Worm (Caenorhabditis elegans) whole organism, L2 larva: ENCODE results near the gene F19D8.2.

Experiments used
- C34F6.9 ChIP-seq: fragments of 150-350 bp; optimal IDR thresholded peaks from 2 replicates; lab custom pipeline; 2014; ENCODE audit warnings: missing biosample characterization, missing genetic modification characterization
- F13H6.1 ChIP-seq: sonication (generic microtip); optimal IDR thresholded peaks from 2 replicates; lab custom pipeline; 2016; ENCODE audit warnings: missing genetic modification characterization, missing compliant biosample characterization
- R02D3.7 ChIP-seq: fragments of 150-350 bp; optimal IDR thresholded peaks from 2 replicates; lab custom pipeline; 2014; ENCODE audit warnings: missing biosample characterization, missing genetic modification characterization
- Y55F3AM.14 ChIP-seq: fragments of 200-800 bp; sonication (Bioruptor generic); optimal IDR thresholded peaks from 2 replicates; lab custom pipeline; 2018; ENCODE audit warnings: mild to moderate bottlenecking, missing genetic modification characterization, missing compliant biosample characterization
- alr-1 ChIP-seq: fragments of 150-350 bp; optimal IDR thresholded peaks from 2 replicates; lab custom pipeline; 2014; ENCODE audit warnings: missing biosample characterization, missing genetic modification characterization
- blmp-1 ChIP-seq: sonication (generic microtip); optimal IDR thresholded peaks from 2 replicates; lab custom pipeline; 2017; ENCODE audit warnings: missing genetic modification characterization, mild to moderate bottlenecking, missing compliant biosample characterization, antibody characterized with exemption, moderate library complexity; ENCODE audit not compliant: insufficient read depth
- ceh-16 ChIP-seq: fragments of 150-350 bp; optimal IDR thresholded peaks from 2 replicates; lab custom pipeline; 2014; ENCODE audit warnings: missing biosample characterization, missing genetic modification characterization
- ceh-82 ChIP-seq: fragments of 150-350 bp; optimal IDR thresholded peaks from 2 replicates; lab custom pipeline; 2014; ENCODE audit warnings: missing biosample characterization, missing genetic modification characterization
- crh-2 ChIP-seq: sonication (generic microtip); optimal IDR thresholded peaks from 2 replicates; lab custom pipeline; 2017; ENCODE audit warnings: missing biosample characterization, missing genetic modification characterization
- egl-27 ChIP-seq: sonication (generic microtip); optimal IDR thresholded peaks from 3 replicates; lab custom pipeline; 2017; ENCODE audit warnings: missing biosample characterization, missing genetic modification reagents, missing genetic modification characterization
- elt-1 ChIP-seq: fragments of 150-350 bp; optimal IDR thresholded peaks from 2 replicates; lab custom pipeline; 2014; ENCODE audit warnings: missing biosample characterization, missing genetic modification characterization
- elt-3 ChIP-seq: sonication (generic microtip); optimal IDR thresholded peaks from 2 replicates; lab custom pipeline; 2017; ENCODE audit warnings: missing biosample characterization, missing genetic modification characterization
- fos-1 ChIP-seq: fragments of 150-350 bp; optimal IDR thresholded peaks from 2 replicates; lab custom pipeline; 2014; ENCODE audit warnings: missing biosample characterization, missing genetic modification characterization
- gmeb-1 ChIP-seq: fragments of 150-350 bp; optimal IDR thresholded peaks from 2 replicates; lab custom pipeline; 2014; ENCODE audit warnings: missing biosample characterization, missing genetic modification characterization
- lin-11 ChIP-seq: fragments of 150-350 bp; sonication (generic microtip); optimal IDR thresholded peaks from 2 replicates; lab custom pipeline; 2014; ENCODE audit warnings: missing biosample characterization, missing genetic modification characterization, inconsistent platforms, mixed read lengths
- lin-39 ChIP-seq: fragments of 150-350 bp; optimal IDR thresholded peaks from 2 replicates; lab custom pipeline; 2014; ENCODE audit warnings: missing biosample characterization, missing genetic modification reagents, missing genetic modification characterization
- mab-5 ChIP-seq: fragments of 150-350 bp; optimal IDR thresholded peaks from 2 replicates; lab custom pipeline; 2014; ENCODE audit warnings: missing biosample characterization, missing genetic modification characterization
- mbf-1 ChIP-seq: sonication (generic microtip); optimal IDR thresholded peaks from 2 replicates; lab custom pipeline; 2017; ENCODE audit warnings: missing biosample characterization, missing genetic modification characterization
- mdl-1 ChIP-seq, 2 experiments: fragments of 150-350 bp in 1 of 2; sonication (generic microtip) in 1 of 2; optimal IDR thresholded peaks; 2 replicates each; lab custom pipeline; 2017; ENCODE audit warnings: missing biosample characterization in 2 of 2, missing genetic modification characterization in 2 of 2
- nhr-11 ChIP-seq: fragments of 150-350 bp; optimal IDR thresholded peaks from 2 replicates; lab custom pipeline; 2014; ENCODE audit warnings: missing biosample characterization, missing genetic modification characterization
- nhr-129 ChIP-seq: fragments of 150-350 bp; optimal IDR thresholded peaks from 2 replicates; lab custom pipeline; 2014; ENCODE audit warnings: missing biosample characterization, missing genetic modification characterization
- nhr-23 ChIP-seq: fragments of 150-350 bp; optimal IDR thresholded peaks from 2 replicates; lab custom pipeline; 2014; ENCODE audit warnings: missing biosample characterization, missing genetic modification reagents, missing genetic modification characterization
- nhr-25 ChIP-seq: fragments of 150-350 bp; sonication (generic microtip); optimal IDR thresholded peaks from 3 replicates; lab custom pipeline; 2014; ENCODE audit warnings: missing biosample characterization, missing genetic modification characterization
- nhr-6 ChIP-seq: fragments of 150-350 bp; optimal IDR thresholded peaks from 2 replicates; lab custom pipeline; 2014; ENCODE audit warnings: missing biosample characterization, missing genetic modification characterization
- peb-1 ChIP-seq: fragments of 150-350 bp; optimal IDR thresholded peaks from 2 replicates; lab custom pipeline; 2014; ENCODE audit warnings: missing biosample characterization, missing genetic modification characterization
- sma-3 ChIP-seq: sonication (generic microtip); optimal IDR thresholded peaks from 2 replicates; lab custom pipeline; 2016; ENCODE audit warnings: missing genetic modification reagents, missing genetic modification characterization, missing compliant biosample characterization
- sma-9 ChIP-seq, 2 experiments: fragments of 150-350 bp in 1 of 2; sonication (generic microtip) in 1 of 2; optimal IDR thresholded peaks; 2 replicates each; lab custom pipeline; 2014 to 2016; ENCODE audit warnings: missing genetic modification characterization in 2 of 2, mild to moderate bottlenecking in 1 of 2, missing biosample characterization in 1 of 2, missing compliant biosample characterization in 1 of 2, missing genetic modification reagents in 1 of 2, moderate library complexity in 1 of 2
- snpc-4 ChIP-seq: fragments of 150-350 bp; optimal IDR thresholded peaks from 2 replicates; lab custom pipeline; 2014; ENCODE audit warnings: missing biosample characterization, missing genetic modification characterization
- unc-39 ChIP-seq: fragments of 150-350 bp; optimal IDR thresholded peaks from 2 replicates; lab custom pipeline; 2014; ENCODE audit warnings: missing biosample characterization, missing genetic modification characterization
- unc-62 ChIP-seq: fragments of 150-350 bp; optimal IDR thresholded peaks from 2 replicates; lab custom pipeline; 2014; ENCODE audit warnings: missing biosample characterization, missing genetic modification reagents, missing genetic modification characterization
- zag-1 ChIP-seq: fragments of 150-350 bp; optimal IDR thresholded peaks from 2 replicates; lab custom pipeline; 2014; ENCODE audit warnings: missing biosample characterization, missing genetic modification characterization
- ztf-4 ChIP-seq: fragments of 150-350 bp; optimal IDR thresholded peaks from 2 replicates; lab custom pipeline; 2014; ENCODE audit warnings: missing biosample characterization, missing genetic modification characterization

The F19D8.2 gene

DNA sequence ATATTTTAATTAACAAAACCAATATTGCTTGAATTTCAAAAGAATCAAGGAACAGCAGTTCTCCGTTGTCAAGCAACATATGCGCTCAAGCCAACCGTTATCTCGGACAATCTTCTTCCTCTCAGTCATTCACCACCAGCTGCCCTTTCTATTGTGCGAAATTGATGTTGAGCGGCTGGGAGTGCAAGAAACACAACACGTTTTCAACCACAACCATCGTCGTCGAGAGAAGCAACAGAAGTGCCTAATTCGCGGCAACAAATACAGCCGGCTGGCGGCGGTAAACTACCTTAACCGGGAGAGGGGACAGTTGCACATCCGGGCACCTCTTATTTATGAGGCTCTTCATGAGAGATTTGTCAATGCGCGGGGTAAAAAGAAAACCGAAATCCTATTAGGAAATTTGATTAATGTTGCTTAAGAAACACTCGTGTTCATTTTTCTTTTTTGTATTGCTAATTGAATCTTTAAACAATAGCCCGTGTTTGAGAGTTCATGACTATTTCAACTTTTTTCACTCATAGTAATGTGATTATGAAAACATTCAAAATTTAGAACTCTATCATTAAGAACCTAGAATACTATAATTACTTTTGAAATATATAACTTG is 47.6 kb downstream of the F19D8.2 start:
- TF ChIP-seq snpc-4 (tag; lab: Kevin White, UChicago): no peak
- no peak for TF ChIP-seq alr-1 (tag; lab: Kevin White, UChicago)
- TF ChIP-seq mab-5 (tag; lab: Kevin White, UChicago): no peak
- no peak for TF ChIP-seq egl-27 (tag; lab: Kevin White, UChicago)
- no peak for TF ChIP-seq nhr-11 (tag; lab: Kevin White, UChicago)
- TF ChIP-seq blmp-1 (tag; lab: Kevin White, UChicago): no peak
- no peak for TF ChIP-seq F13H6.1 (tag; lab: Kevin White, UChicago)
- no peak for TF ChIP-seq nhr-23
- TF ChIP-seq elt-3 (tag; lab: Kevin White, UChicago): no peak
- no peak for TF ChIP-seq nhr-25 (tag; lab: Kevin White, UChicago)
- no peak for TF ChIP-seq sma-3 (GFP tag; lab: Kevin White, UChicago)
- TF ChIP-seq nhr-6 (tag; lab: Kevin White, UChicago): no peak
- TF ChIP-seq fos-1 (tag; lab: Kevin White, UChicago): no peak
- no peak for TF ChIP-seq unc-39 (tag; lab: Kevin White, UChicago)
- no peak for TF ChIP-seq elt-1 (tag; lab: Kevin White, UChicago)
- TF ChIP-seq C34F6.9 (tag; lab: Kevin White, UChicago): no peak
- no peak for TF ChIP-seq mdl-1 (tag; optimal IDR thresholded peaks at IDR 0.05; lab: Kevin White, UChicago)
- no peak for TF ChIP-seq unc-62 (GFP tag; lab: Kevin White, UChicago)
- TF ChIP-seq sma-9 (GFP tag; optimal IDR thresholded peaks at IDR 0.05; lab: Kevin White, UChicago): no peak
- TF ChIP-seq sma-9 (tag; optimal IDR thresholded peaks at IDR 0.05; lab: Kevin White, UChicago): no peak

DNA sequence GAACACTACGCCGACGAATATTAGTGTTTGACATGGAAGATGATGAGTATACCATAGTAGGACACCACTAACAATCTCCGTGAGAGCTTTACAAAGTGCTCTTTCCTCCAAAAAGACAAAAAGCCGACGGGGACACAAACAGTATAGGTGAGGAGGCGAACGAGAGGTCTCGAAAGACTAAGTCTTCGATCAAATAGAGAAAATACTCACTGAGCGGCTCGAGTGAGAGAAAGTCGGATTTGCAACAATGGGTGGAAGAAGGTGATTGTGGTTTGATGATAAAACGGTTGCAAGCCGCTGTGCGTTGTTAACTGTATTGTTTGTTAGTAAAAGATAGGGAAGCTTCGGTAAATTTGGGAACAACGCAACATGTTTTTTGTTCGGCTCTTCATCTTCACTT is 48.4 kb downstream of the F19D8.2 start, which contains the start of gene hlb-1:
TSS of gene hlb-1 (minus strand) at position 101 of the 400 bp plus-strand sequence.
- TF ChIP-seq nhr-23: no peak
- no peak for TF ChIP-seq ceh-82 (tag; lab: Kevin White, UChicago)
- TF ChIP-seq unc-62 (GFP tag; lab: Kevin White, UChicago): no peak
- no peak for TF ChIP-seq unc-39 (tag; lab: Kevin White, UChicago)
- no peak for TF ChIP-seq gmeb-1 (tag; lab: Kevin White, UChicago)
- no peak for TF ChIP-seq elt-1 (tag; lab: Kevin White, UChicago)
- TF ChIP-seq sma-9 (GFP tag; optimal IDR thresholded peaks at IDR 0.05; lab: Kevin White, UChicago): no peak
- TF ChIP-seq sma-9 (tag; optimal IDR thresholded peaks at IDR 0.05; lab: Kevin White, UChicago): no peak
- TF ChIP-seq mbf-1 (tag; lab: Kevin White, UChicago): no peak
- TF ChIP-seq fos-1 (tag; lab: Kevin White, UChicago): no peak
- TF ChIP-seq C34F6.9 (tag; lab: Kevin White, UChicago): no peak

DNA sequence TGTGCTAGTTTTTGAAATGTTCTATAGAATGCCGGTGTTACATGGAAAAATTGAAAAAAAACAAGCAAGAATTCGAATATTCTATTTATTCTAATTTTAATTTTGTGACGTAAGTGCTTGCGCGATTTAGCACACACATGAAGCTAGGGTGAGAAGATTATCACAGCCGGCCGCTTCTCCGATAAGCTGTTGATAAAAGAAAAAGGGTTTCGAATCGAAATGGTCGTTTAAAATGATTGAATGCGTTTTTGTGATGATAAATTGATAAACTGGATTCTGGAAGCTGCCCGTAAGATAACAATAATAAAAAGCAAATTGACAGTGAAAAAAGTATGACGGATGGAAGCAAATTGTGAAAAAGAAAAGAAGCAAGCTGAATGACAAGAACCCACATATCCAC is 49.9 kb downstream of the F19D8.2 start:
- TF ChIP-seq fos-1 (tag; lab: Kevin White, UChicago): peak; percentile 21
- no peak for TF ChIP-seq blmp-1 (tag; lab: Kevin White, UChicago)
- TF ChIP-seq, all 48 proteins: peak for 1

DNA sequence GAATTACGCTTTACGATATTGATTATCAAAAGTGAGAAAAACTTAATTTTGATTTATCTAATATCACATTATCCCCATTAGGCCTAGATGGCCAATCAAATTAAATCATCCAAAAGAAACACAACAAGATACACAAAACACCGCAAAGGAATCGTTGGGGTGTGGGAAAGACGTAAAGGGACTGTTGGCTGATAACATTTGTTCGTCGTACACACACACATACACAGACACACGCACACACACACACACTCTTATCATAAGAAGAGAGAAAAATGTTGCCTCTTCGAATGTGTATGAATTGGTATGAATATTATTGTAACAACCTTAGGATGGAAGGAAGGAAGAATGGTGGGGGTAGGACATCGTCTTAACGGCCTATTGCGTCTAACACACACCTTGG is 50.9 kb downstream of the F19D8.2 start:
- no peak for TF ChIP-seq unc-39 (tag; lab: Kevin White, UChicago)
- TF ChIP-seq nhr-25 (tag; lab: Kevin White, UChicago): no peak
- TF ChIP-seq C34F6.9 (tag; lab: Kevin White, UChicago): no peak
- peak; percentile 44 for TF ChIP-seq sma-9 (GFP tag; optimal IDR thresholded peaks at IDR 0.05; lab: Kevin White, UChicago)
- no peak for TF ChIP-seq sma-9 (tag; optimal IDR thresholded peaks at IDR 0.05; lab: Kevin White, UChicago)
- peak; percentile 53 for TF ChIP-seq crh-2 (tag; lab: Kevin White, UChicago)
- TF ChIP-seq ceh-82 (tag; lab: Kevin White, UChicago): no peak
- TF ChIP-seq F13H6.1 (tag; lab: Kevin White, UChicago): peak; percentile 7
- TF ChIP-seq nhr-6 (tag; lab: Kevin White, UChicago): no peak
- peak; percentile 36 for TF ChIP-seq nhr-129
- no peak for TF ChIP-seq peb-1 (tag; lab: Kevin White, UChicago)
- TF ChIP-seq Y55F3AM.14 (GFP tag; lab: Kevin White, UChicago): no peak
- no peak for TF ChIP-seq mdl-1 (tag; optimal IDR thresholded peaks at IDR 0.05; lab: Kevin White, UChicago)
- TF ChIP-seq ceh-16 (tag; lab: Kevin White, UChicago): no peak
- no peak for TF ChIP-seq blmp-1 (tag; lab: Kevin White, UChicago)
- peak; percentile 91 for TF ChIP-seq fos-1 (tag; lab: Kevin White, UChicago)

DNA sequence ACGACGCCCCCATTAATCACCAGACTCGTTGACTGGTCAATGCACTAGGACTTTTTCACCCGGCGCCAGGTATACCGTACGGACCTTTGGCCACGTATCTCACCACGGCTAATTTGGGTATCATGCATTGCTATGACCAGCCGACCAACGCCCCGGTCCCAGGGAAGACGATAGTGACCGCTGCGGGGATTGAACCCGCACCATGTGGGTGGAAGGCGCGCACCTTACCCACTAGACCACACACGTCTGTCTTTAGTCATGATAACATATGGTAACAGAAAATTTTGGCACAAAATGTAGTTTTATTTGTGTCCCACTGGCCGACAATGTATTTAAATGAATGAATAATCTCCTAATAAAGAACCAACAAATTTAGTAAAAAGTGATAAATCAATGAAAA is 52.0 kb downstream of the F19D8.2 start:
- TF ChIP-seq mdl-1 (tag; optimal IDR thresholded peaks at IDR 0.05; lab: Kevin White, UChicago) (no peak), crh-2 (tag; lab: Kevin White, UChicago) (no peak), lin-11 (no peak), gmeb-1 (tag; lab: Kevin White, UChicago) (no peak), lin-39 (tag; lab: Kevin White, UChicago) (no peak), zag-1 (tag; lab: Kevin White, UChicago) (no peak), snpc-4 (tag; lab: Kevin White, UChicago) (no peak), fos-1 (tag; lab: Kevin White, UChicago) (no peak), alr-1 (tag; lab: Kevin White, UChicago) (no peak), ztf-4 (tag; lab: Kevin White, UChicago) (no peak), nhr-6 (tag; lab: Kevin White, UChicago) (no peak), R02D3.7 (no peak), mbf-1 (tag; lab: Kevin White, UChicago) (no peak)
- TF ChIP-seq, all 48 proteins: peak for 0
